Fruit fly (Drosophila melanogaster): ENCODE measurements around the gene CheB38a.

Gene CheB38a

DNA sequence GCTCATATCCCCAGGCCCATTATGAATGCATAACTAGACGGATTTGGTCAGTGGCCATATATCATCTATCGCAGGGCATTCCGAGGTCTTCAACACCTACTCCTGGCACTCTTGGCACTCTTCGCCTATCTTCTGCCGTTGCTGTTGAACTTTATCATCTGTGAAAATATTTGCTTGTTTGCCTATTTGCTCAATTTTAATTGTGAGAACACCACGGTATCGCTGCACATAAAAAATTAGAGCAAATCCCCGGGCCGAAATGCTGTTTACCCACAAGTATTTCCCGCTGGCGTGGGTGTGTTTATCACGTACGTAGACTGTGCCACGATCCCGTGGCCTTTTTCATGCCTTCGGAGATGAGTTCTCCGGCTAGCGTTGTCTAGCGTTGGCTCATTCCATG is 37.6 kb downstream of the CheB38a start (continued):
- TF ChIP-seq Hmx (GFP tag; optimal IDR thresholded peaks at IDR 0.05) (no peak), fd96Cb (tag; optimal IDR thresholded peaks at IDR 0.05) (peak; percentile 18), CG10462 (GFP tag; optimal IDR thresholded peaks at IDR 0.05) (no peak), slou (GFP tag; optimal IDR thresholded peaks at IDR 0.05) (no peak), mirr (GFP tag; optimal IDR thresholded peaks at IDR 0.05) (peak; percentile 55), hb (GFP tag; IDR thresholded peaks at IDR 0.05; ENCODE audit: partially characterized antibody) (no peak), CG16815 (GFP tag; optimal IDR thresholded peaks at IDR 0.05) (no peak), CG10147 (GFP tag; optimal IDR thresholded peaks at IDR 0.05) (peak; percentile 56), exex (tag; optimal IDR thresholded peaks at IDR 0.05) (no peak), dmrt11E (tag; optimal IDR thresholded peaks at IDR 0.05) (peak; percentile 66), peb (GFP tag; IDR thresholded peaks at IDR 0.05) (0 out of 2 replicates have a peak, but pooled peaks have one; percentile 28), CG6272 (GFP tag; IDR thresholded peaks at IDR 0.05) (no peak), wdn (GFP tag; IDR thresholded peaks at IDR 0.05) (no peak), CG34376 (GFP tag; optimal IDR thresholded peaks at IDR 0.05) (no peak), CG12391 (tag; optimal IDR thresholded peaks at IDR 0.05) (peak; percentile 32), row (GFP tag; IDR thresholded peaks at IDR 0.05) (peak; percentile 9; the same call in 1 of the 3 replicates), CG6683 (GFP tag; optimal IDR thresholded peaks at IDR 0.05) (peak; percentile 65), CG3995 (GFP tag; optimal IDR thresholded peaks at IDR 0.05) (no peak), Sry-β (GFP tag; optimal IDR thresholded peaks at IDR 0.05) (peak; percentile 13), CG16813 (GFP tag; IDR thresholded peaks at IDR 0.05; ENCODE audit: partially characterized antibody) (no peak), kah (GFP tag; optimal IDR thresholded peaks at IDR 0.05) (no peak), CG10979 (tag; optimal IDR thresholded peaks at IDR 0.05) (peak; percentile 11), da (GFP tag; optimal IDR thresholded peaks at IDR 0.05) (no peak), Bteb2 (GFP tag; optimal IDR thresholded peaks at IDR 0.05) (no peak), slp2 (GFP tag; optimal IDR thresholded peaks at IDR 0.05) (peak; percentile 15), HLH54F (GFP tag; optimal IDR thresholded peaks at IDR 0.05) (peak; percentile 1), hbn (GFP tag; IDR thresholded peaks at IDR 0.05; ENCODE audit: partially characterized antibody) (no peak), salm (tag; optimal IDR thresholded peaks at IDR 0.05) (peak; percentile 51), CG11398 (GFP tag; optimal IDR thresholded peaks at IDR 0.05) (peak; percentile 75), klu (GFP tag; IDR thresholded peaks at IDR 0.05) (no peak), dimm (GFP tag; IDR thresholded peaks at IDR 0.05) (no peak), CG6175 (GFP tag; IDR thresholded peaks at IDR 0.05) (no peak), psq (GFP tag; optimal IDR thresholded peaks at IDR 0.05) (no peak), sr (GFP tag; IDR thresholded peaks at IDR 0.05) (0 out of 3 replicates have a peak, but pooled peaks have one; percentile 28), amos (GFP tag; IDR thresholded peaks at IDR 0.05; ENCODE audit: partially characterized antibody) (no peak), corto (GFP tag; optimal IDR thresholded peaks at IDR 0.05) (no peak), BEAF-32 (GFP tag; optimal IDR thresholded peaks at IDR 0.05) (no peak), lab (GFP tag; optimal IDR thresholded peaks at IDR 0.05) (peak; percentile 86), Chrac-16 (GFP tag; optimal IDR thresholded peaks at IDR 0.05) (no peak), Sry-δ (GFP tag; optimal IDR thresholded peaks at IDR 0.05) (peak; percentile 0), p53 (GFP tag; optimal IDR thresholded peaks at IDR 0.05) (peak; percentile 31), chinmo (GFP tag; IDR thresholded peaks at IDR 0.05; ENCODE audit: partially characterized antibody) (no peak), CG10543 (GFP tag; optimal IDR thresholded peaks at IDR 0.05) (peak; percentile 81), unpg (GFP tag; optimal IDR thresholded peaks at IDR 0.05) (peak; percentile 58), CG11504 (tag; optimal IDR thresholded peaks at IDR 0.05) (peak; percentile 52), Gsc (GFP tag; IDR thresholded peaks at IDR 0.05) (no peak), ap (GFP tag; IDR thresholded peaks at IDR 0.05) (0 out of 2 replicates have a peak, but pooled peaks have one; percentile 19), sob (GFP tag; IDR thresholded peaks at IDR 0.05) (peak; percentile 53; the same call in 1 of the 2 replicates), wor (GFP tag; IDR thresholded peaks at IDR 0.05) (no peak), Mes4 (GFP tag; optimal IDR thresholded peaks at IDR 0.05) (peak; percentile 42), Camta (GFP tag; optimal IDR thresholded peaks at IDR 0.05) (peak; percentile 30)

Data from whole organism, embryonic.